Worm (Caenorhabditis elegans): ENCODE results near the gene B0563.7.

The B0563.7 gene

DNA sequence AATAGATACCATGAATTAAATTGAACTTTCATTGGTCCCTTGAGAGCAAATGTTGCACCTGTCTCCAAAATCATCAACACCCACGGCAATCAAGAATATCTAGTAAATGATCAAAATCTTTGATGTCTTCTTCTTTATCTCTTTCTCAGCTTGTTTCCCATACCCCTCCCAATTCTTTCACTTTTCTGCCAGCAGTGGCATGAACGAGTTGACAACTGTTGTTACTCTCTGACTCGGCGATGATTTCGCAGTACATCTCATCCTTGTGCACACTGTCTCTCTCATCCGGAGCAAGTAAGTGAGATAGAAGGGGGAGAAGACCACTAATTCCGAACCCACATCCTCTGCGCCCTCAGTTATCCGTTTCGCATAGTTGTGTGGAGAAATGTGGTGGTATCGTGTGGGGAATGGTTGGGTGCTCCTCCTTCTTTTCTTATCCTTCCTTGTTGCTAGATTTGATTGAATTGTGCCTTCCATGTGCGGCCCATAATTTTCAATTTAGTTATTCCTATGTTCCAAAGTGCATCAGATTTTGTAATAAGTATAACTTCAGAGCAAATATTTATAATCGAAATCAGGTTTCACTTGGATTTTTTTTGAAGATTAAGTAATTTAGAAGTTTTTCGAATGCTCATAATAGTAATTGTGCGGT, 7.3 kb upstream of the B0563.7 start:
- TF ChIP-seq dsc-1 (tag; optimal IDR thresholded peaks at IDR 0.05) (peak; percentile 31), snpc-4 (tag; optimal IDR thresholded peaks at IDR 0.05) (no peak), sox-4 (tag; optimal IDR thresholded peaks at IDR 0.05) (no peak), nhr-76 (tag; optimal IDR thresholded peaks at IDR 0.05) (no peak), nhr-20 (tag; optimal IDR thresholded peaks at IDR 0.05) (peak; percentile 6), nhr-71 (tag; optimal IDR thresholded peaks at IDR 0.05) (peak; percentile 69), ama-1 (optimal IDR thresholded peaks at IDR 0.05) (no peak), lin-14 (GFP tag; optimal IDR thresholded peaks at IDR 0.05) (peak; percentile 82), swsn-7 (tag; optimal IDR thresholded peaks at IDR 0.05) (peak; percentile 16), C16A3.4 (tag; optimal IDR thresholded peaks at IDR 0.05) (no peak), tlp-1 (tag; optimal IDR thresholded peaks at IDR 0.05) (no peak), nhr-28 (tag; optimal IDR thresholded peaks at IDR 0.05) (no peak), lin-15B (tag; optimal IDR thresholded peaks at IDR 0.05) (no peak), nhr-237 (tag; optimal IDR thresholded peaks at IDR 0.05) (no peak), ces-1 (GFP tag; optimal IDR thresholded peaks at IDR 0.05) (no peak), ets-5 (GFP tag; IDR thresholded peaks at IDR 0.05) (no peak), C04F5.9 (tag; optimal IDR thresholded peaks at IDR 0.05) (no peak), lin-35 (GFP tag; optimal IDR thresholded peaks at IDR 0.05) (no peak), unc-130 (tag; optimal IDR thresholded peaks at IDR 0.05) (peak; percentile 61), elt-3 (tag; optimal IDR thresholded peaks at IDR 0.05) (no peak), jun-1 (tag; optimal IDR thresholded peaks at IDR 0.05) (no peak), vab-15 (tag; optimal IDR thresholded peaks at IDR 0.05) (no peak), ceh-8 (GFP tag; optimal IDR thresholded peaks at IDR 0.05) (no peak), rnt-1 (tag; optimal IDR thresholded peaks at IDR 0.05) (peak; percentile 79), skn-1 (tag; optimal IDR thresholded peaks at IDR 0.05) (no peak), efl-3 (GFP tag; optimal IDR thresholded peaks at IDR 0.05) (no peak), nhr-11 (tag; optimal IDR thresholded peaks at IDR 0.05) (no peak), fkh-10 (GFP tag; optimal IDR thresholded peaks at IDR 0.05) (no peak), mef-2 (tag; optimal IDR thresholded peaks at IDR 0.05) (no peak), ztf-4 (tag; optimal IDR thresholded peaks at IDR 0.05) (no peak), egl-13 (tag; optimal IDR thresholded peaks at IDR 0.05) (no peak), nhr-19 (GFP tag; conservative IDR thresholded peaks at IDR 0.05) (peak; percentile 58), elt-2 (tag; optimal IDR thresholded peaks at IDR 0.05) (no peak), unc-98 (GFP tag; IDR thresholded peaks at IDR 0.05) (no peak), sup-37 (GFP tag; optimal IDR thresholded peaks at IDR 0.05) (no peak), fkh-8 (tag; optimal IDR thresholded peaks at IDR 0.05) (no peak), grh-1 (GFP tag; IDR thresholded peaks at IDR 0.05) (no peak), lsy-2 (tag; optimal IDR thresholded peaks at IDR 0.05) (no peak), ceh-63 (GFP tag; optimal IDR thresholded peaks at IDR 0.05) (no peak), blmp-1 (tag; optimal IDR thresholded peaks at IDR 0.05) (no peak), fkh-4 (tag; optimal IDR thresholded peaks at IDR 0.05; ENCODE audit: borderline replicate concordance) (no peak), pag-3 (tag; optimal IDR thresholded peaks at IDR 0.05; ENCODE audit: borderline replicate concordance, insufficient read depth) (peak; percentile 80)

DNA sequence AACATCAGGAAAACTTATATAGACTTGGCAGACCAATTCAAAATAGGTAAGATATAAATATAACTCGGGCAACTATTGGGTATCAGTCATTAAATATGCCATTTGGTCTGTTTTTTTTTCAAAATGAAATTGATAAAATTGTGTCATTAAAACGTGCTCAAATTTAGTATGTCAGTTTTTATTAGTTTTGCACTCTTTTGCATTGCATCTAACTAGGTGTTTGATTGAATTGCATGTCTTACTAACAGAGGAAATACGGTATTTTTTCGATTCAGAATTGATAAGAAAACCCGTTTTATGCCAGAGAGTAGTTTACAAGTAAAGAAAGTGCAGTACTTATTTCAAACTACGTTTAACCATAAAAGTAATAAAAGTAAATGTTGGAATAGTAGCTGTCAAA, 1.6 kb upstream of the B0563.7 start:
- peak; percentile 9 for TF ChIP-seq elt-2 (tag; optimal IDR thresholded peaks at IDR 0.05)
- no peak for TF ChIP-seq mab-9 (GFP tag; IDR thresholded peaks at IDR 0.05)

Data from whole organism, L1 larva.